Worm (Caenorhabditis elegans) whole organism, L2 larva: ENCODE measurements around the gene srh-283.

Experiments
- C34F6.9 ChIP-seq: fragments of 150-350 bp; optimal IDR thresholded peaks from 2 replicates; lab custom pipeline; 2014; ENCODE audit warnings: missing biosample characterization, missing genetic modification characterization
- R02D3.7 ChIP-seq: fragments of 150-350 bp; optimal IDR thresholded peaks from 2 replicates; lab custom pipeline; 2014; ENCODE audit warnings: missing biosample characterization, missing genetic modification characterization
- Y55F3AM.14 ChIP-seq: fragments of 200-800 bp; sonication (Bioruptor generic); optimal IDR thresholded peaks from 2 replicates; lab custom pipeline; 2018; ENCODE audit warnings: mild to moderate bottlenecking, missing genetic modification characterization, missing compliant biosample characterization
- ZK546.5 ChIP-seq: sonication (generic microtip); optimal IDR thresholded peaks from 2 replicates; lab custom pipeline; 2017; ENCODE audit warnings: missing biosample characterization, missing genetic modification characterization
- alr-1 ChIP-seq: fragments of 150-350 bp; optimal IDR thresholded peaks from 2 replicates; lab custom pipeline; 2014; ENCODE audit warnings: missing biosample characterization, missing genetic modification characterization
- aly-2 ChIP-seq: fragments of 150-350 bp; optimal IDR thresholded peaks from 2 replicates; lab custom pipeline; 2014; ENCODE audit warnings: missing biosample characterization, missing genetic modification characterization
- ama-1 ChIP-seq: fragments of 150-350 bp; optimal IDR thresholded peaks from 2 replicates; lab custom pipeline; 2018; ENCODE audit warnings: inconsistent platforms
- blmp-1 ChIP-seq: sonication (generic microtip); optimal IDR thresholded peaks from 2 replicates; lab custom pipeline; 2017; ENCODE audit warnings: missing genetic modification characterization, mild to moderate bottlenecking, missing compliant biosample characterization, antibody characterized with exemption, moderate library complexity; ENCODE audit not compliant: insufficient read depth
- ceh-16 ChIP-seq: fragments of 150-350 bp; optimal IDR thresholded peaks from 2 replicates; lab custom pipeline; 2014; ENCODE audit warnings: missing biosample characterization, missing genetic modification characterization
- ceh-82 ChIP-seq: fragments of 150-350 bp; optimal IDR thresholded peaks from 2 replicates; lab custom pipeline; 2014; ENCODE audit warnings: missing biosample characterization, missing genetic modification characterization
- dmd-4 ChIP-seq: sonication (generic microtip); optimal IDR thresholded peaks from 2 replicates; lab custom pipeline; 2017; ENCODE audit warnings: missing biosample characterization, missing genetic modification characterization
- elt-1 ChIP-seq: fragments of 150-350 bp; optimal IDR thresholded peaks from 2 replicates; lab custom pipeline; 2014; ENCODE audit warnings: missing biosample characterization, missing genetic modification characterization
- elt-3 ChIP-seq: sonication (generic microtip); optimal IDR thresholded peaks from 2 replicates; lab custom pipeline; 2017; ENCODE audit warnings: missing biosample characterization, missing genetic modification characterization
- fos-1 ChIP-seq: fragments of 150-350 bp; optimal IDR thresholded peaks from 2 replicates; lab custom pipeline; 2014; ENCODE audit warnings: missing biosample characterization, missing genetic modification characterization
- gmeb-1 ChIP-seq: fragments of 150-350 bp; optimal IDR thresholded peaks from 2 replicates; lab custom pipeline; 2014; ENCODE audit warnings: missing biosample characterization, missing genetic modification characterization
- lin-13 ChIP-seq: fragments of 150-350 bp; optimal IDR thresholded peaks from 2 replicates; lab custom pipeline; 2014; ENCODE audit warnings: missing biosample characterization, missing genetic modification reagents, missing genetic modification characterization
- lin-39 ChIP-seq: fragments of 150-350 bp; optimal IDR thresholded peaks from 2 replicates; lab custom pipeline; 2014; ENCODE audit warnings: missing biosample characterization, missing genetic modification reagents, missing genetic modification characterization
- lsy-2 ChIP-seq, 2 experiments: fragments of 150-350 bp in 1 of 2; sonication (generic microtip) in 1 of 2; optimal IDR thresholded peaks; 2 replicates each; lab custom pipeline; 2014 to 2017; ENCODE audit warnings: missing biosample characterization in 2 of 2, missing genetic modification characterization in 2 of 2
- mab-5 ChIP-seq: fragments of 150-350 bp; optimal IDR thresholded peaks from 2 replicates; lab custom pipeline; 2014; ENCODE audit warnings: missing biosample characterization, missing genetic modification characterization
- mbf-1 ChIP-seq: sonication (generic microtip); optimal IDR thresholded peaks from 2 replicates; lab custom pipeline; 2017; ENCODE audit warnings: missing biosample characterization, missing genetic modification characterization
- mdl-1 ChIP-seq, 2 experiments: fragments of 150-350 bp in 1 of 2; sonication (generic microtip) in 1 of 2; optimal IDR thresholded peaks; 2 replicates each; lab custom pipeline; 2017; ENCODE audit warnings: missing biosample characterization in 2 of 2, missing genetic modification characterization in 2 of 2
- nhr-10 ChIP-seq: sonication (generic microtip); optimal IDR thresholded peaks from 2 replicates; lab custom pipeline; 2017; ENCODE audit warnings: missing biosample characterization, missing genetic modification characterization
- nhr-11 ChIP-seq: fragments of 150-350 bp; optimal IDR thresholded peaks from 2 replicates; lab custom pipeline; 2014; ENCODE audit warnings: missing biosample characterization, missing genetic modification characterization
- nhr-12 ChIP-seq: fragments of 150-350 bp; optimal IDR thresholded peaks from 2 replicates; lab custom pipeline; 2014; ENCODE audit warnings: missing biosample characterization, missing genetic modification characterization
- nhr-129 ChIP-seq: fragments of 150-350 bp; optimal IDR thresholded peaks from 2 replicates; lab custom pipeline; 2014; ENCODE audit warnings: missing biosample characterization, missing genetic modification characterization
- nhr-237 ChIP-seq: fragments of 150-350 bp; optimal IDR thresholded peaks from 2 replicates; lab custom pipeline; 2014; ENCODE audit warnings: missing biosample characterization, missing genetic modification characterization
- nhr-25 ChIP-seq: fragments of 150-350 bp; sonication (generic microtip); optimal IDR thresholded peaks from 3 replicates; lab custom pipeline; 2014; ENCODE audit warnings: missing biosample characterization, missing genetic modification characterization
- nhr-6 ChIP-seq: fragments of 150-350 bp; optimal IDR thresholded peaks from 2 replicates; lab custom pipeline; 2014; ENCODE audit warnings: missing biosample characterization, missing genetic modification characterization
- nhr-77 ChIP-seq: fragments of 150-350 bp; optimal IDR thresholded peaks from 2 replicates; lab custom pipeline; 2014; ENCODE audit warnings: missing biosample characterization, missing genetic modification characterization
- peb-1 ChIP-seq: fragments of 150-350 bp; optimal IDR thresholded peaks from 2 replicates; lab custom pipeline; 2014; ENCODE audit warnings: missing biosample characterization, missing genetic modification characterization
- sem-4 ChIP-seq: fragments of 150-350 bp; optimal IDR thresholded peaks from 2 replicates; lab custom pipeline; 2014; ENCODE audit warnings: missing biosample characterization, missing genetic modification reagents, missing genetic modification characterization
- skn-1 ChIP-seq: sonication (generic microtip); optimal IDR thresholded peaks from 2 replicates; lab custom pipeline; 2017; ENCODE audit warnings: missing biosample characterization, missing genetic modification characterization
- sma-3 ChIP-seq: sonication (generic microtip); optimal IDR thresholded peaks from 2 replicates; lab custom pipeline; 2016; ENCODE audit warnings: missing genetic modification reagents, missing genetic modification characterization, missing compliant biosample characterization
- sma-9 ChIP-seq, 2 experiments: fragments of 150-350 bp in 1 of 2; sonication (generic microtip) in 1 of 2; optimal IDR thresholded peaks; 2 replicates each; lab custom pipeline; 2014 to 2016; ENCODE audit warnings: missing genetic modification characterization in 2 of 2, mild to moderate bottlenecking in 1 of 2, missing biosample characterization in 1 of 2, missing compliant biosample characterization in 1 of 2, missing genetic modification reagents in 1 of 2, moderate library complexity in 1 of 2
- unc-39 ChIP-seq: fragments of 150-350 bp; optimal IDR thresholded peaks from 2 replicates; lab custom pipeline; 2014; ENCODE audit warnings: missing biosample characterization, missing genetic modification characterization
- unc-62 ChIP-seq: fragments of 150-350 bp; optimal IDR thresholded peaks from 2 replicates; lab custom pipeline; 2014; ENCODE audit warnings: missing biosample characterization, missing genetic modification reagents, missing genetic modification characterization
- zag-1 ChIP-seq: fragments of 150-350 bp; optimal IDR thresholded peaks from 2 replicates; lab custom pipeline; 2014; ENCODE audit warnings: missing biosample characterization, missing genetic modification characterization
- ztf-11 ChIP-seq: sonication (generic microtip); optimal IDR thresholded peaks from 2 replicates; lab custom pipeline; 2017; ENCODE audit warnings: missing biosample characterization, missing genetic modification characterization
- ztf-4 ChIP-seq: fragments of 150-350 bp; optimal IDR thresholded peaks from 2 replicates; lab custom pipeline; 2014; ENCODE audit warnings: missing biosample characterization, missing genetic modification characterization

Gene srh-283

ce11 chrV:17728757-17729156 is 36.4 kb upstream of the srh-283 start:
- no peak for TF ChIP-seq lsy-2 (tag; optimal IDR thresholded peaks at IDR 0.05; lab: Kevin White, UChicago)
- TF ChIP-seq sem-4 (tag; lab: Kevin White, UChicago), result no peak
- TF ChIP-seq C34F6.9, result no peak
- TF ChIP-seq nhr-129, result peak; percentile 8
- no peak for TF ChIP-seq unc-62 (GFP tag; lab: Kevin White, UChicago)
- TF ChIP-seq mab-5, result peak; percentile 37
- no peak for TF ChIP-seq blmp-1
- TF ChIP-seq alr-1 (tag; lab: Kevin White, UChicago), result no peak
- no peak for TF ChIP-seq unc-39
- TF ChIP-seq nhr-12 (tag; lab: Kevin White, UChicago), result no peak
- TF ChIP-seq lin-13 (GFP tag; lab: Kevin White, UChicago), result no peak
- TF ChIP-seq nhr-6 (tag; lab: Kevin White, UChicago), result no peak
- peak; percentile 23 for TF ChIP-seq sma-9 (GFP tag; optimal IDR thresholded peaks at IDR 0.05; lab: Kevin White, UChicago)
- no peak for TF ChIP-seq sma-9 (tag; optimal IDR thresholded peaks at IDR 0.05; lab: Kevin White, UChicago)
- no peak for TF ChIP-seq nhr-10 (tag; lab: Kevin White, UChicago)
- no peak for TF ChIP-seq ZK546.5 (tag; lab: Kevin White, UChicago)
- TF ChIP-seq, all 48 proteins: peak for 3

ce11 chrV:17732516-17732915 is 32.6 kb upstream of the srh-283 start, which contains the start of gene twk-42:
twk-42 (minus strand) TSS chrV:17732616.
- TF ChIP-seq ama-1 (lab: Kevin White, UChicago) (no peak), fos-1 (no peak), gmeb-1 (tag; lab: Kevin White, UChicago) (no peak), nhr-77 (tag; lab: Kevin White, UChicago) (no peak), nhr-237 (tag; lab: Kevin White, UChicago) (no peak), R02D3.7 (tag; lab: Kevin White, UChicago) (no peak), skn-1 (no peak), elt-3 (tag; lab: Kevin White, UChicago) (no peak), zag-1 (no peak), alr-1 (tag; lab: Kevin White, UChicago) (no peak), ztf-4 (tag; lab: Kevin White, UChicago) (no peak), C34F6.9 (no peak)
- TF ChIP-seq, all 48 proteins: peak for 0

ce11 chrV:17739801-17740200 is 25.3 kb upstream of the srh-283 start, which contains the start of gene cutl-4:
cutl-4 (minus strand) TSS chrV:17739901.
- no peak for TF ChIP-seq lsy-2 (tag; optimal IDR thresholded peaks at IDR 0.05; lab: Kevin White, UChicago)
- no peak for TF ChIP-seq blmp-1
- TF ChIP-seq mbf-1 (tag; lab: Kevin White, UChicago), result no peak
- TF ChIP-seq Y55F3AM.14 (GFP tag; lab: Kevin White, UChicago), result no peak
- TF ChIP-seq gmeb-1 (tag; lab: Kevin White, UChicago), result no peak
- TF ChIP-seq nhr-237 (tag; lab: Kevin White, UChicago), result no peak
- no peak for TF ChIP-seq ztf-11
- TF ChIP-seq lin-13 (GFP tag; lab: Kevin White, UChicago), result no peak
- TF ChIP-seq nhr-11 (tag; lab: Kevin White, UChicago), result no peak
- TF ChIP-seq ceh-82 (tag; lab: Kevin White, UChicago), result no peak
- no peak for TF ChIP-seq lin-39 (tag; lab: Kevin White, UChicago)

- no peak for TF ChIP-seq elt-1
- no peak for TF ChIP-seq nhr-25 (tag; lab: Kevin White, UChicago)
- no peak for TF ChIP-seq lsy-2 (tag; optimal IDR thresholded peaks at IDR 0.05; lab: Kevin White, UChicago)
- TF ChIP-seq aly-2 (tag; lab: Kevin White, UChicago), result no peak
- TF ChIP-seq, all 48 proteins: peak for 0
Measured at ce11 chrV:17743802-17744201, 21.3 kb upstream of the srh-283 start.

ce11 chrV:17746959-17747358 is 18.2 kb upstream of the srh-283 start, which contains the start of gene twk-36:
twk-36 (minus strand) TSS chrV:17747059.
- no peak for TF ChIP-seq dmd-4 (tag; lab: Kevin White, UChicago)
- TF ChIP-seq nhr-6 (tag; lab: Kevin White, UChicago), result no peak
- no peak for TF ChIP-seq R02D3.7 (tag; lab: Kevin White, UChicago)
- no peak for TF ChIP-seq zag-1
- no peak for TF ChIP-seq nhr-77 (tag; lab: Kevin White, UChicago)
- no peak for TF ChIP-seq sem-4 (tag; lab: Kevin White, UChicago)
- TF ChIP-seq mbf-1 (tag; lab: Kevin White, UChicago), result no peak
- TF ChIP-seq lin-39 (tag; lab: Kevin White, UChicago), result no peak
- TF ChIP-seq peb-1 (tag; lab: Kevin White, UChicago), result no peak
- TF ChIP-seq ZK546.5 (tag; lab: Kevin White, UChicago), result no peak
- TF ChIP-seq elt-1, result no peak
- TF ChIP-seq mab-5, result no peak
- TF ChIP-seq mdl-1 (tag; optimal IDR thresholded peaks at IDR 0.05; lab: Kevin White, UChicago), result no peak
- TF ChIP-seq ceh-16 (tag; lab: Kevin White, UChicago), result no peak
- TF ChIP-seq sma-3, result no peak
- TF ChIP-seq ama-1 (lab: Kevin White, UChicago), result no peak
